Fruit fly (Drosophila melanogaster) Kc167 (cell line): Measurements from ENCODE around the gene modSP.

Experiments used
- Sin3A ChIP-seq: fragments of >200 bp; optimal IDR thresholded peaks from 2 replicates; lab custom pipeline; 2018; ENCODE audit warnings: missing external identifiers
- h ChIP-seq: fragments of >200 bp; optimal IDR thresholded peaks from 3 replicates; lab custom pipeline; 2018; ENCODE audit warnings: missing external identifiers
- insv ChIP-seq: fragments of >200 bp; optimal IDR thresholded peaks from 3 replicates; lab custom pipeline; 2018; ENCODE audit warnings: missing external identifiers
- psq ChIP-seq: fragments of >200 bp; optimal IDR thresholded peaks from 2 replicates; lab custom pipeline; 2017; ENCODE audit warnings: missing external identifiers

- TF ChIP-seq Sin3A (no peak), psq (no peak), insv (no peak), h (no peak)
Observed at dm6 chr3R:16652091-16652490, 3.4 kb downstream of the modSP start, which contains the start of gene CG14907.
